Worm (Caenorhabditis elegans) whole organism, L1 larva: ENCODE results near the gene fshr-1.

Source experiments
- aly-2 ChIP-seq: fragments of 150-350 bp; optimal IDR thresholded peaks from 2 replicates; lab custom pipeline; 2014; ENCODE audit warnings: missing biosample characterization, missing genetic modification characterization
- ces-1 ChIP-seq: fragments of 150-350 bp; optimal IDR thresholded peaks from 2 replicates; lab custom pipeline; 2014; ENCODE audit warnings: missing biosample characterization, missing genetic modification reagents, missing genetic modification characterization
- elt-3 ChIP-seq, 6 experiments: fragments of 150-350 bp in 1 of 6; sonication (generic microtip); optimal IDR thresholded peaks; 2 replicates each; lab custom pipeline; 2017 to 2018; ENCODE audit warnings: missing biosample characterization in 6 of 6, missing genetic modification characterization in 6 of 6, inconsistent platforms in 1 of 6
- lin-35 ChIP-seq, 2 experiments: fragments of 150-350 bp; optimal IDR thresholded peaks; 2 replicates each; lab custom pipeline; 2014; ENCODE audit warnings: missing biosample characterization in 2 of 2, missing genetic modification characterization in 2 of 2, missing genetic modification reagents in 2 of 2
- lin-39 ChIP-seq: fragments of 150-350 bp; optimal IDR thresholded peaks from 2 replicates; lab custom pipeline; 2014; ENCODE audit warnings: missing biosample characterization, missing genetic modification reagents, missing genetic modification characterization
- nhr-11 ChIP-seq: fragments of 150-350 bp; optimal IDR thresholded peaks from 2 replicates; lab custom pipeline; 2014; ENCODE audit warnings: missing biosample characterization, missing genetic modification characterization
- nhr-12 ChIP-seq: sonication (generic microtip); optimal IDR thresholded peaks from 2 replicates; lab custom pipeline; 2017; ENCODE audit warnings: missing biosample characterization, missing genetic modification characterization
- nhr-77 ChIP-seq: fragments of 150-350 bp; optimal IDR thresholded peaks from 2 replicates; lab custom pipeline; 2014; ENCODE audit warnings: missing biosample characterization, missing genetic modification characterization
- pqm-1 ChIP-seq: sonication (generic microtip); optimal IDR thresholded peaks from 3 replicates; lab custom pipeline; 2017; ENCODE audit warnings: missing biosample characterization, missing genetic modification characterization
- skn-1 ChIP-seq: fragments of 150-350 bp; optimal IDR thresholded peaks from 2 replicates; lab custom pipeline; 2014; ENCODE audit warnings: missing biosample characterization, missing genetic modification characterization
- snpc-4 ChIP-seq: fragments of 150-350 bp; optimal IDR thresholded peaks from 2 replicates; lab custom pipeline; 2014; ENCODE audit warnings: missing biosample characterization, missing genetic modification characterization
- xbp-1 ChIP-seq: sonication (generic microtip); optimal IDR thresholded peaks from 2 replicates; lab custom pipeline; 2016; ENCODE audit warnings: missing genetic modification characterization, missing compliant biosample characterization
- zag-1 ChIP-seq: fragments of 150-350 bp; optimal IDR thresholded peaks from 2 replicates; lab custom pipeline; 2014; ENCODE audit warnings: missing biosample characterization, missing genetic modification characterization

ce11 chrV:9909624-9910023, 20.0 kb downstream of the fshr-1 start:
- TF ChIP-seq nhr-11 (tag; lab: Kevin White, UChicago) (no peak), ces-1 (GFP tag; lab: Kevin White, UChicago) (no peak), lin-35 (GFP tag; optimal IDR thresholded peaks at IDR 0.05; lab: Kevin White, UChicago) (no peak), snpc-4 (tag; lab: Kevin White, UChicago) (no peak), elt-3 (tag; optimal IDR thresholded peaks at IDR 0.05; lab: Kevin White, UChicago) (no peak), nhr-12 (no peak), lin-39 (tag; lab: Kevin White, UChicago) (no peak), aly-2 (no peak), nhr-77 (tag; lab: Kevin White, UChicago) (no peak), skn-1 (tag; lab: Kevin White, UChicago) (no peak), xbp-1 (tag; lab: Kevin White, UChicago) (no peak), pqm-1 (tag; lab: Kevin White, UChicago) (no peak), zag-1 (tag; lab: Kevin White, UChicago) (no peak)
